Fruit fly (Drosophila melanogaster) whole organism, prepupa: Measurements from ENCODE around the gene CG13667.
A peak's percentile ranks its signal among the peaks of the same experiment; 100 is the strongest.

Experiments used
- Blimp-1 ChIP-seq: fragments of 200-800 bp; sonication (Bioruptor generic); optimal IDR thresholded peaks from 3 replicates; lab custom pipeline; 2017; ENCODE audit warnings: missing biosample characterization, missing genetic modification characterization, mild to moderate bottlenecking, moderate library complexity, missing genetic modification reagents
- CG10631 ChIP-seq: fragments of 200-800 bp; sonication (Bioruptor generic); optimal IDR thresholded peaks from 2 replicates; lab custom pipeline; 2016; ENCODE audit warnings: missing biosample characterization, missing genetic modification characterization
- CG10669 ChIP-seq: fragments of 200-800 bp; sonication (Bioruptor generic); optimal IDR thresholded peaks from 3 replicates; lab custom pipeline; 2018; ENCODE audit warnings: missing biosample characterization, mild to moderate bottlenecking, missing genetic modification characterization, moderate library complexity
- CG11294 ChIP-seq: fragments of 200-800 bp; sonication (Bioruptor generic); IDR thresholded peaks from 2 replicates; pipeline ENCODE4 v1.3.6; 2022; ENCODE audit warnings: missing biosample characterization, missing genetic modification characterization
- CG11762 ChIP-seq: fragments of 200-800 bp; sonication (Bioruptor generic); optimal IDR thresholded peaks from 3 replicates; lab custom pipeline; 2016; ENCODE audit warnings: missing biosample characterization, missing genetic modification characterization; ENCODE audit not compliant: insufficient read depth
- CG15336 ChIP-seq: fragments of 200-800 bp; sonication (Bioruptor generic); IDR thresholded peaks from 2 replicates; pipeline ENCODE4 v1.3.6; 2022; ENCODE audit warnings: missing biosample characterization, missing genetic modification characterization
- CG3032 ChIP-seq: fragments of 200-800 bp; optimal IDR thresholded peaks from 2 replicates; lab custom pipeline; 2019; ENCODE audit warnings: missing biosample characterization, mild to moderate bottlenecking, missing genetic modification characterization, moderate library complexity
- CG32006 ChIP-seq: fragments of 200-800 bp; sonication (Bioruptor generic); optimal IDR thresholded peaks from 3 replicates; lab custom pipeline; 2017; ENCODE audit warnings: missing biosample characterization, mild to moderate bottlenecking, missing genetic modification characterization
- CG34406 ChIP-seq: fragments of 200-800 bp; sonication (Bioruptor generic); optimal IDR thresholded peaks from 3 replicates; lab custom pipeline; 2016; ENCODE audit warnings: missing biosample characterization, missing genetic modification characterization
- CG3919 ChIP-seq: fragments of 200-800 bp; sonication (Bioruptor generic); optimal IDR thresholded peaks from 3 replicates; lab custom pipeline; 2016; ENCODE audit warnings: missing biosample characterization, missing genetic modification characterization
- CG6163 ChIP-seq: fragments of 200-800 bp; sonication (Bioruptor generic); IDR thresholded peaks from 3 replicates; pipeline ENCODE4 v1.3.6; 2022; ENCODE audit warnings: missing biosample characterization, missing genetic modification characterization
- CG6276 ChIP-seq: fragments of 200-800 bp; sonication (Bioruptor generic); optimal IDR thresholded peaks from 2 replicates; lab custom pipeline; 2017; ENCODE audit warnings: missing biosample characterization, mild to moderate bottlenecking, missing genetic modification characterization
- CG6792 ChIP-seq: fragments of 200-800 bp; sonication (Bioruptor generic); optimal IDR thresholded peaks from 3 replicates; lab custom pipeline; 2016; ENCODE audit warnings: missing biosample characterization, missing genetic modification characterization
- CG6808 ChIP-seq: fragments of 200-800 bp; sonication (Bioruptor generic); optimal IDR thresholded peaks from 3 replicates; lab custom pipeline; 2017; ENCODE audit warnings: missing biosample characterization, missing genetic modification characterization, mild to moderate bottlenecking, moderate library complexity, missing genetic modification reagents
- CG7368 ChIP-seq: fragments of 200-800 bp; sonication (Bioruptor generic); optimal IDR thresholded peaks from 3 replicates; lab custom pipeline; 2016; ENCODE audit warnings: missing biosample characterization, missing genetic modification characterization
- Eip75B ChIP-seq: fragments of 200-800 bp; sonication (Bioruptor generic); optimal IDR thresholded peaks from 3 replicates; lab custom pipeline; 2016; ENCODE audit warnings: missing biosample characterization, missing genetic modification characterization
- Eip93F ChIP-seq: fragments of 200-800 bp; sonication (Bioruptor generic); optimal IDR thresholded peaks from 2 replicates; lab custom pipeline; 2016; ENCODE audit warnings: missing biosample characterization, mild to moderate bottlenecking, missing genetic modification characterization
- Ets21C ChIP-seq: fragments of 200-800 bp; sonication (Bioruptor generic); optimal IDR thresholded peaks from 3 replicates; lab custom pipeline; 2016; ENCODE audit warnings: missing biosample characterization, missing genetic modification characterization
- Ets96B ChIP-seq: fragments of 200-800 bp; optimal IDR thresholded peaks from 2 replicates; lab custom pipeline; 2019; ENCODE audit warnings: missing biosample characterization, mild to moderate bottlenecking, missing genetic modification characterization, moderate library complexity
- Hr38 ChIP-seq: sonication (Bioruptor generic); optimal IDR thresholded peaks from 2 replicates; lab custom pipeline; 2016; ENCODE audit warnings: missing biosample characterization, missing genetic modification characterization
- Hr4 ChIP-seq: fragments of 200-800 bp; sonication (Bioruptor generic); optimal IDR thresholded peaks from 3 replicates; lab custom pipeline; 2016; ENCODE audit warnings: missing biosample characterization, missing genetic modification characterization
- Lpt ChIP-seq: fragments of 200-800 bp; sonication (Bioruptor generic); optimal IDR thresholded peaks from 3 replicates; lab custom pipeline; 2016; ENCODE audit warnings: missing biosample characterization, missing genetic modification characterization
- OdsH ChIP-seq: fragments of 200-800 bp; sonication (Bioruptor generic); optimal IDR thresholded peaks from 3 replicates; lab custom pipeline; 2016; ENCODE audit warnings: missing biosample characterization, missing genetic modification characterization
- Smox ChIP-seq: fragments of 200-800 bp; sonication (Bioruptor generic); optimal IDR thresholded peaks from 3 replicates; lab custom pipeline; 2016; ENCODE audit warnings: missing biosample characterization, missing genetic modification characterization
- Sox14 ChIP-seq: fragments of 200-800 bp; sonication (Bioruptor generic); optimal IDR thresholded peaks from 3 replicates; lab custom pipeline; 2016; ENCODE audit warnings: missing biosample characterization, missing genetic modification characterization
- achi ChIP-seq: fragments of 200-800 bp; sonication (Bioruptor generic); optimal IDR thresholded peaks from 3 replicates; lab custom pipeline; 2016; ENCODE audit warnings: missing biosample characterization, missing genetic modification characterization
- cyc ChIP-seq: fragments of 200-800 bp; sonication (Bioruptor generic); optimal IDR thresholded peaks from 3 replicates; lab custom pipeline; 2016; ENCODE audit warnings: missing biosample characterization, missing genetic modification characterization
- dac ChIP-seq: fragments of 200-800 bp; sonication (Bioruptor generic); optimal IDR thresholded peaks from 2 replicates; lab custom pipeline; 2017; ENCODE audit warnings: missing biosample characterization, mild to moderate bottlenecking, missing genetic modification characterization
- dsx ChIP-seq: fragments of 200-800 bp; optimal IDR thresholded peaks from 3 replicates; lab custom pipeline; 2019; ENCODE audit warnings: missing biosample characterization, mild to moderate bottlenecking, missing genetic modification characterization, moderate library complexity; ENCODE audit not compliant: poor library complexity, severe bottlenecking
- eg ChIP-seq: fragments of 200-800 bp; sonication (Bioruptor generic); IDR thresholded peaks from 3 replicates; pipeline ENCODE4 v1.3.6; 2022; ENCODE audit warnings: missing biosample characterization, missing genetic modification characterization
- esn ChIP-seq: fragments of 200-800 bp; sonication (Bioruptor generic); optimal IDR thresholded peaks from 2 replicates; lab custom pipeline; 2016; ENCODE audit warnings: missing biosample characterization, mild to moderate bottlenecking, missing genetic modification characterization, moderate library complexity
- fd59A ChIP-seq: fragments of 200-800 bp; sonication (Bioruptor generic); optimal IDR thresholded peaks from 2 replicates; lab custom pipeline; 2017; ENCODE audit warnings: missing biosample characterization, mild to moderate bottlenecking, missing genetic modification characterization, missing genetic modification reagents
- fd85E ChIP-seq: fragments of 200-800 bp; sonication (Bioruptor generic); optimal IDR thresholded peaks from 3 replicates; lab custom pipeline; 2016; ENCODE audit warnings: missing biosample characterization, missing genetic modification characterization
- fkh ChIP-seq: fragments of 200-800 bp; sonication (Bioruptor generic); optimal IDR thresholded peaks from 3 replicates; lab custom pipeline; 2017; ENCODE audit warnings: missing biosample characterization, mild to moderate bottlenecking, missing genetic modification characterization, moderate library complexity
- pdm3 ChIP-seq: fragments of 200-800 bp; sonication (Bioruptor generic); optimal IDR thresholded peaks from 3 replicates; lab custom pipeline; 2016; ENCODE audit warnings: missing biosample characterization, missing genetic modification characterization
- ss ChIP-seq, 2 experiments: fragments of 200-800 bp; sonication (Bioruptor generic); optimal IDR thresholded peaks; 2 replicates in 1 of 2; 3 replicates in 1 of 2; lab custom pipeline; 2017 to 2018; ENCODE audit warnings: mild to moderate bottlenecking in 2 of 2, missing biosample characterization in 2 of 2, missing genetic modification characterization in 2 of 2, moderate library complexity in 1 of 2
- svp ChIP-seq: fragments of 200-800 bp; sonication (Bioruptor generic); peaks from one replicate; lab custom pipeline; 2016; ENCODE audit warnings: missing biosample characterization, missing genetic modification characterization
- topi ChIP-seq: fragments of 200-800 bp; sonication (Bioruptor generic); optimal IDR thresholded peaks from 3 replicates; lab custom pipeline; 2016; ENCODE audit warnings: missing biosample characterization, missing genetic modification characterization
- vri ChIP-seq: fragments of 200-800 bp; sonication (Bioruptor generic); optimal IDR thresholded peaks from 3 replicates; lab custom pipeline; 2016; ENCODE audit warnings: missing biosample characterization, mild to moderate bottlenecking, missing genetic modification characterization

CG13667 gene

DNA sequence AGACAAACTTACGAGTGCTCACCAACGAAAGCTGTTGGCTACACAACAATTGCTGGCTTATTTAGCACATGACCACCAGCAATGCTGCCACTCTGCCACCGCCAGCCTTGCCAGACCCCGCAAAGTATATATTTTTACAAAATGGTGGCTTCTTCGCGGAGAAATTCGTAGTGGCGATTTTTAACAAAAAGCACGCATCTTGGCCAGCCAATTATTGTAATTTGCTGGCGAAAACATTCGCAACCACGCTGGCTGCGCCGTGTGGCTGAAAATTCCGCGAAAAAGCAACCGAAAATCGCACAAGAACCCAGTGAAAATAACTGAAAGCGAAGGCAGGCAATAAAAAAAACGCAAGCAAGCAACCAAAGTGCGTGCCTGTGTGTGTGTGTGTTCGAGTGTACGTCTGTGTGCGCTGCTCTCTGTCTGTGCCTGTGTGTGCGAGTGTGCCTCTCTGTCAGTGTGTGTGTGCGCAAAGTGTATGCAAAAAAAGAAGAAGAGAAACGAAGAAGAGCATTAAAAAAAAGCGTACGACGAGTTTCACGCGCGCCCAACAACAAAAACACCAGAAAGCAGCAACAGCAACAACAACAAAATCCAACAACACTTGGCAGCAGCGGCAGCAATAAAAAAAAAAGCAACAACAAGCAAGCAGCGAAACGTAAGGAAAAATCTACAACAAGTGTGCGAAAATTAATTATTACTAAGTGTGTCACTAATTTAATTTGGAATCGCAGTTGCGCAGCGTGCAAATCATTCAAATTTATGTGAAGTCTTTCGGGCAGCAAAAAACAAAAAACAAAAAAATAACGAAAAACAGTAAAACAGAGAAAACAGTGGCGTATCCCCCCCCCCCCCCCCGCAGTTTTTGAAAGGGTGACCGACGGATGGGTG lies 44.8 kb downstream of the CG13667 start, which contains the start of gene Gug (continued):
- peak; percentile 92 for TF ChIP-seq CG32006 (GFP tag; lab: Kevin White, UChicago)
- TF ChIP-seq fd59A: peak; percentile 86
- TF ChIP-seq cyc: no peak
- peak; percentile 98 for TF ChIP-seq eg (GFP tag; lab: Robert Waterston, UW)
- TF ChIP-seq CG6808 (GFP tag; lab: Kevin White, UChicago): peak; percentile 98
- TF ChIP-seq Ets21C (GFP tag; lab: Kevin White, UChicago): no peak
- peak; percentile 85 for TF ChIP-seq CG34406 (GFP tag; lab: Kevin White, UChicago)
- TF ChIP-seq ss (GFP tag; optimal IDR thresholded peaks at IDR 0.05; lab: Kevin White, UChicago): peak; percentile 99
- TF ChIP-seq OdsH (GFP tag; lab: Kevin White, UChicago): peak; percentile 75
- TF ChIP-seq CG6276 (GFP tag; lab: Kevin White, UChicago): peak; percentile 99
- TF ChIP-seq Eip93F (GFP tag; lab: Kevin White, UChicago): no peak
- TF ChIP-seq Hr38 (GFP tag; lab: Kevin White, UChicago): no peak
- TF ChIP-seq Smox (GFP tag; lab: Kevin White, UChicago): peak; percentile 30
- peak; percentile 89 for TF ChIP-seq CG7368 (GFP tag; lab: Kevin White, UChicago)
- TF ChIP-seq CG10669 (GFP tag; lab: Kevin White, UChicago): peak; percentile 93
- TF ChIP-seq Eip75B (GFP tag; lab: Kevin White, UChicago): peak; percentile 84
- peak; percentile 98 for TF ChIP-seq CG6163 (GFP tag; lab: Robert Waterston, UW)
- peak; percentile 56 for TF ChIP-seq esn
- TF ChIP-seq CG6792 (GFP tag; lab: Kevin White, UChicago): peak; percentile 75
- TF ChIP-seq CG3919: peak; percentile 88
- peak; percentile 57 for TF ChIP-seq topi (GFP tag; lab: Kevin White, UChicago)
- peak; percentile 66 for TF ChIP-seq fd85E (GFP tag; lab: Kevin White, UChicago)
- no peak for TF ChIP-seq fkh
- TF ChIP-seq CG11762 (GFP tag; lab: Kevin White, UChicago): peak; percentile 68
- TF ChIP-seq Sox14 (GFP tag; lab: Kevin White, UChicago): peak; percentile 78

DNA sequence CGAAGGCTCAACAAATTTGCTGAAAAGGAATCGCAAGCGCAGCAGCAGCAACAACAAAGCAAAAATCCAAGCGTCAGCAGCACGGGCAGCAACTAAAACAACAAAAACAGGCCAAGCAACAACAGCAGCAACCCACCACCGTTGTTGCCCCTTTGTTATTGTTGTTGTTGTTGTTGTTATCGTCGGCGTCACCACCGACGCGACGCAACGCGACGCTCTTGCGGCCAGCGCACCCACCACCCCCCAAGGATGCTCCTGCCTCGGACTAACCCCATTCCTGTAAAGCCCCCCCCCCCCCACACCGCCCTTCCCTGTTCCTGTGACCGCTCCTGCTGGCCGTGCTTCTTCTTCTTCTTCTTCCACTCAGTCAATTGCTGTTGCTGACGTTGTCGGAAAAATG lies 45.5 kb downstream of the CG13667 start:
- TF ChIP-seq dsx (GFP tag; lab: Kevin White, UChicago) (no peak), vri (GFP tag; lab: Kevin White, UChicago) (no peak), topi (GFP tag; lab: Kevin White, UChicago) (no peak), CG15336 (GFP tag; lab: Robert Waterston, UW) (no peak), Ets96B (tag; lab: Kevin White, UChicago) (no peak), Sox14 (GFP tag; lab: Kevin White, UChicago) (no peak), svp (GFP tag; lab: Kevin White, UChicago) (no peak), Hr38 (GFP tag; lab: Kevin White, UChicago) (no peak), dac (GFP tag; lab: Kevin White, UChicago) (no peak), eg (GFP tag; lab: Robert Waterston, UW) (no peak)
- TF ChIP-seq, all 60 proteins: peak for 0

DNA sequence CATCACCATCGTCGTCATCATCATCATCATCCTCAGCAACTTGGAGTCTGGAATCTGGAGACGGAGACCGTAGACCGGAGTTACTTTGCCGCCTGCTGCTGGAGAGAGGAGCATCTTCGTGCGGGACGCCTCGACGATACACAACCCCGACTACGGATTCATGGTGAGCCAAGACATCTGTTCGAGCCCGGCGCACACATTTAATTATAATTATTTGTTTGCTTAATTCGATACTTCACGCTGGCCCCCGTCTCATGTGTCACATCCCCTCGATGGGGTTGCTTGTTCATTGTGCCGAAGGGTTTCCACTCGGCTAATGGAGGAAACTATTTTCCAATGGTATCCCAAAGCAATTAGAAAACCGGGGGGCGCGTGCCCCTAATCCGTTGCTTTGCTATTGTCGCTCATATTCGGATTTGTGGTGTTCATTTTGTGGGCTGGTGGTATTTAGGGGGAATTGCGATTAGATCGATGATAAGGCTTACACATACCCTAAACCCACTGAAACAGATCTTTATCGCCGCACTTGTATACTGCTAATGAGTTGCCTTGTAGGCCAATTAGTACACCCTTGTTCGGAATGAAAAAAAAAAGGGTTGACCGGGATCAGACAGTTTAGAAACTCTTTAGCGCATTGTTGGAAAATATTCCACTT lies 46.8 kb downstream of the CG13667 start:
- TF ChIP-seq CG3032 (tag; lab: Kevin White, UChicago): no peak
- TF ChIP-seq esn: no peak
- no peak for TF ChIP-seq CG6808 (GFP tag; lab: Kevin White, UChicago)
- TF ChIP-seq dsx (GFP tag; lab: Kevin White, UChicago): no peak
- TF ChIP-seq Ets96B (tag; lab: Kevin White, UChicago): no peak
- TF ChIP-seq CG32006 (GFP tag; lab: Kevin White, UChicago): no peak
- no peak for TF ChIP-seq fd85E (GFP tag; lab: Kevin White, UChicago)
- TF ChIP-seq Blimp-1 (GFP tag; lab: Kevin White, UChicago): no peak
- no peak for TF ChIP-seq CG10631
- no peak for TF ChIP-seq pdm3
- TF ChIP-seq CG6276 (GFP tag; lab: Kevin White, UChicago): no peak
- no peak for TF ChIP-seq Hr4
- no peak for TF ChIP-seq svp (GFP tag; lab: Kevin White, UChicago)
- no peak for TF ChIP-seq Lpt
- no peak for TF ChIP-seq achi (GFP tag; lab: Kevin White, UChicago)
- no peak for TF ChIP-seq CG11294 (GFP tag; lab: Robert Waterston, UW)
- TF ChIP-seq CG11762 (GFP tag; lab: Kevin White, UChicago): no peak
- no peak for TF ChIP-seq CG10669 (GFP tag; lab: Kevin White, UChicago)
- no peak for TF ChIP-seq ss (GFP tag; optimal IDR thresholded peaks at IDR 0.05; lab: Kevin White, UChicago)
- TF ChIP-seq, all 60 proteins: peak for 0
